Fruit fly (Drosophila melanogaster): ENCODE results near the gene CG15820.

CG15820 gene

DNA sequence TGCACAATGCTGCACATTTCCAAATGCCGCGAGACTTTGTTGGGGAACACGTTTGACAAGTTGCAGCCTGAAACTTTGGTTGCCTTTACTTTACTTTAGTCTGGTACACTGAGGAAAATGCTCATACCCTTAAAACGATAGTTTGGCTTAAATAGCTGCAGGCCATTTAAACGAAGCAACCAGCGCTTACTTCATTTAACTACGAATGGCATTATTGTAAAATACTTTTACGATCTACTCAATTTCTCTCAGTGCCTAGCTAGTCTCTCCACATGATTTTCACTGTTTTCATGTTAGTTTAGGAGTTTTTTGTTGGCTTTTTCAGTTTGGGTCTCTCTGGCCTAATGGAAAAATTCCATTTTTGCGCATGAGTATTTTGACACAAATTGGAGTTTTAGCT lies 12.1 kb downstream of the CG15820 start (continued):
- peak; percentile 21 for TF ChIP-seq her (GFP tag; optimal IDR thresholded peaks at IDR 0.05)
- TF ChIP-seq NC2β (GFP tag; optimal IDR thresholded peaks at IDR 0.05), result peak; percentile 19
- TF ChIP-seq dan (GFP tag; IDR thresholded peaks at IDR 0.05), result 0 out of 2 replicates have a peak, but pooled peaks have one; percentile 12
- no peak for TF ChIP-seq sc (optimal IDR thresholded peaks at IDR 0.05)
- TF ChIP-seq sc (GFP tag; optimal IDR thresholded peaks at IDR 0.05), result peak; percentile 37
- peak; percentile 0 for TF ChIP-seq trh (GFP tag; optimal IDR thresholded peaks at IDR 0.05)
- peak; percentile 63 for TF ChIP-seq pb (GFP tag; optimal IDR thresholded peaks at IDR 0.05)
- TF ChIP-seq Doc2 (GFP tag; IDR thresholded peaks at IDR 0.05), result no peak
- peak; percentile 85 for TF ChIP-seq CG10366 (GFP tag; IDR thresholded peaks at IDR 0.05)
- TF ChIP-seq zen (tag; optimal IDR thresholded peaks at IDR 0.05), result peak; percentile 29
- TF ChIP-seq chinmo (GFP tag; IDR thresholded peaks at IDR 0.05; ENCODE audit: partially characterized antibody), result no peak
- peak; percentile 30 for TF ChIP-seq Dek (tag; optimal IDR thresholded peaks at IDR 0.05)
- TF ChIP-seq Adf1 (GFP tag; IDR thresholded peaks at IDR 0.05), result no peak
- TF ChIP-seq bsh (GFP tag; optimal IDR thresholded peaks at IDR 0.05), result peak; percentile 70 to 84
- peak; percentile 73 for TF ChIP-seq CG10959 (GFP tag; IDR thresholded peaks at IDR 0.05)
- peak; percentile 50 for TF ChIP-seq CG3847 (GFP tag; IDR thresholded peaks at IDR 0.05)
- no peak for TF ChIP-seq CG30020 (tag; optimal IDR thresholded peaks at IDR 0.05)
- peak; percentile 43 for TF ChIP-seq Mes4 (GFP tag; optimal IDR thresholded peaks at IDR 0.05)
- no peak for TF ChIP-seq HLHmδ (GFP tag; optimal IDR thresholded peaks at IDR 0.05)
- no peak for TF ChIP-seq Usf (GFP tag; optimal IDR thresholded peaks at IDR 0.05)
- TF ChIP-seq CHES-1-like (GFP tag; optimal IDR thresholded peaks at IDR 0.05), result no peak
- peak; percentile 70 for TF ChIP-seq az2 (GFP tag; optimal IDR thresholded peaks at IDR 0.05)
- TF ChIP-seq Dip3 (GFP tag; optimal IDR thresholded peaks at IDR 0.05), result no peak
- TF ChIP-seq CG6654 (GFP tag; optimal IDR thresholded peaks at IDR 0.05), result peak; percentile 65
- no peak for TF ChIP-seq grn (GFP tag; optimal IDR thresholded peaks at IDR 0.05)
- TF ChIP-seq dimm (GFP tag; IDR thresholded peaks at IDR 0.05), result peak; percentile 54; the same call in 1 of the 2 replicates
- peak; percentile 88 for TF ChIP-seq HLH3B (GFP tag; IDR thresholded peaks at IDR 0.05)
- TF ChIP-seq nmo (GFP tag; optimal IDR thresholded peaks at IDR 0.05), result peak; percentile 73
- TF ChIP-seq Ptx1 (GFP tag; IDR thresholded peaks at IDR 0.05), result peak; percentile 85
- TF ChIP-seq sd (tag; optimal IDR thresholded peaks at IDR 0.05), result peak; percentile 24
- peak; percentile 84 for TF ChIP-seq row (GFP tag; IDR thresholded peaks at IDR 0.05)
- TF ChIP-seq caup (GFP tag; optimal IDR thresholded peaks at IDR 0.05; ENCODE audit: severe bottlenecking), result peak; percentile 34
- no peak for TF ChIP-seq CG10274 (GFP tag; optimal IDR thresholded peaks at IDR 0.05)
- peak; percentile 58; the same call in 1 of the 2 replicates for TF ChIP-seq CG11696 (GFP tag; IDR thresholded peaks at IDR 0.05)
- peak; percentile 73 for TF ChIP-seq slp2 (GFP tag; optimal IDR thresholded peaks at IDR 0.05)
- no peak for TF ChIP-seq Opbp (GFP tag; IDR thresholded peaks at IDR 0.05; ENCODE audit: partially characterized antibody)
- peak; percentile 75 for TF ChIP-seq ATbp (GFP tag; optimal IDR thresholded peaks at IDR 0.05)
- peak; percentile 16 for TF ChIP-seq CG6854 (GFP tag; optimal IDR thresholded peaks at IDR 0.05)
- no peak for TF ChIP-seq abd-A (tag; optimal IDR thresholded peaks at IDR 0.05)
- TF ChIP-seq fru (optimal IDR thresholded peaks at IDR 0.05), result no peak
- no peak for TF ChIP-seq Myb (GFP tag; optimal IDR thresholded peaks at IDR 0.05)
- TF ChIP-seq dmrt99B (tag; optimal IDR thresholded peaks at IDR 0.05), result peak; percentile 90
- no peak for TF ChIP-seq toy (GFP tag; IDR thresholded peaks at IDR 0.05)
- peak; percentile 89 for TF ChIP-seq ttk (GFP tag; IDR thresholded peaks at IDR 0.05)
- no peak for TF ChIP-seq da (GFP tag; optimal IDR thresholded peaks at IDR 0.05)
- no peak for TF ChIP-seq Atf3 (GFP tag; optimal IDR thresholded peaks at IDR 0.05)
- peak; percentile 41 for TF ChIP-seq CG4404 (GFP tag; IDR thresholded peaks at IDR 0.05)
- TF ChIP-seq CG3407 (GFP tag; optimal IDR thresholded peaks at IDR 0.05), result peak; percentile 60
- TF ChIP-seq CG16813 (GFP tag; IDR thresholded peaks at IDR 0.05; ENCODE audit: partially characterized antibody), result no peak
- TF ChIP-seq CG3281 (GFP tag; optimal IDR thresholded peaks at IDR 0.05), result peak; percentile 27
- peak; percentile 21 for TF ChIP-seq CG4328 (GFP tag; optimal IDR thresholded peaks at IDR 0.05)
- TF ChIP-seq phol (tag; optimal IDR thresholded peaks at IDR 0.05), result peak; percentile 85

All from whole organism, embryonic.